Worm (Caenorhabditis elegans): ENCODE measurements around the gene col-9.

col-9 gene

ce11 chrX:13584725-13585371 is 5.0 kb upstream of the col-9 start, which contains the start of gene unc-84:
Gene unc-84, plus strand, starts transcription at chrX:13584775.
- no peak for TF ChIP-seq unc-62 (GFP tag; optimal IDR thresholded peaks at IDR 0.05)

- no peak for TF ChIP-seq unc-62 (GFP tag; optimal IDR thresholded peaks at IDR 0.05)
Measured at ce11 chrX:13590688-13591087, 853 bp downstream of the col-9 start.

- TF ChIP-seq unc-62 (GFP tag; optimal IDR thresholded peaks at IDR 0.05), result no peak
Measured at ce11 chrX:13591175-13591574, 1.3 kb downstream of the col-9 start, which contains the start of gene col-44. Gene col-44, plus strand, starts transcription at chrX:13591475.

ce11 chrX:13591953-13592352 is 2.1 kb downstream of the col-9 start:
- no peak for TF ChIP-seq unc-62 (GFP tag; optimal IDR thresholded peaks at IDR 0.05)

ce11 chrX:13592367-13592766 is 2.5 kb downstream of the col-9 start, which contains the start of gene F54B11.4:
Gene F54B11.4, plus strand, starts transcription at chrX:13592667.
- TF ChIP-seq unc-62 (GFP tag; optimal IDR thresholded peaks at IDR 0.05), result no peak

ce11 chrX:13596003-13596767 is 6.3 kb downstream of the col-9 start, which contains the start of gene F54B11.5:
Gene F54B11.5, minus strand, starts transcription at chrX:13596068.
- no peak for TF ChIP-seq unc-62 (GFP tag; optimal IDR thresholded peaks at IDR 0.05)

- TF ChIP-seq unc-62 (GFP tag; optimal IDR thresholded peaks at IDR 0.05), result no peak
Measured at ce11 chrX:13598021-13598499, 8.2 kb downstream of the col-9 start, which contains the start of gene bra-1. Gene bra-1, plus strand, starts transcription at chrX:13598449.

ce11 chrX:13600136-13600535 is 10.3 kb downstream of the col-9 start, which contains the start of gene F54B11.7:
Gene F54B11.7, plus strand, starts transcription at chrX:13600436.
- no peak for TF ChIP-seq unc-62 (GFP tag; optimal IDR thresholded peaks at IDR 0.05)

- no peak for TF ChIP-seq unc-62 (GFP tag; optimal IDR thresholded peaks at IDR 0.05)
Measured at ce11 chrX:13603826-13604225, 14.0 kb downstream of the col-9 start, which contains the start of gene F54B11.8. Gene F54B11.8, minus strand, starts transcription at chrX:13603926.

- TF ChIP-seq unc-62 (GFP tag; optimal IDR thresholded peaks at IDR 0.05), result no peak
Measured at ce11 chrX:13604946-13605617, 15.2 kb downstream of the col-9 start, which contains the start of gene F54B11.9. Gene F54B11.9, plus strand, starts transcription at chrX:13605567.

ce11 chrX:13605854-13606253 is 16.0 kb downstream of the col-9 start:
- no peak for TF ChIP-seq unc-62 (GFP tag; optimal IDR thresholded peaks at IDR 0.05)

- TF ChIP-seq unc-62 (GFP tag; optimal IDR thresholded peaks at IDR 0.05), result no peak
Measured at ce11 chrX:13610040-13610439, 20.2 kb downstream of the col-9 start.

- TF ChIP-seq unc-62 (GFP tag; optimal IDR thresholded peaks at IDR 0.05), result no peak
Measured at ce11 chrX:13615181-13615580, 25.3 kb downstream of the col-9 start.

ce11 chrX:13618574-13618973 is 28.7 kb downstream of the col-9 start, which contains the start of gene nlp-53:
Gene nlp-53, plus strand, starts transcription at chrX:13618874.
- TF ChIP-seq unc-62 (GFP tag; optimal IDR thresholded peaks at IDR 0.05), result no peak

- TF ChIP-seq unc-62 (GFP tag; optimal IDR thresholded peaks at IDR 0.05), result no peak
Measured at ce11 chrX:13621628-13622027, 31.8 kb downstream of the col-9 start, which contains the start of gene Y12A6A.1. Gene Y12A6A.1, minus strand, starts transcription at chrX:13621728.

Data from whole organism, dauer.